Worm (Caenorhabditis elegans) whole organism, L2 larva: ENCODE measurements around the gene ZK154.5.

Source experiments
- C34F6.9 ChIP-seq: fragments of 150-350 bp; optimal IDR thresholded peaks from 2 replicates; lab custom pipeline; 2014; ENCODE audit warnings: missing biosample characterization, missing genetic modification characterization
- F13H6.1 ChIP-seq: sonication (generic microtip); optimal IDR thresholded peaks from 2 replicates; lab custom pipeline; 2016; ENCODE audit warnings: missing genetic modification characterization, missing compliant biosample characterization
- R02D3.7 ChIP-seq: fragments of 150-350 bp; optimal IDR thresholded peaks from 2 replicates; lab custom pipeline; 2014; ENCODE audit warnings: missing biosample characterization, missing genetic modification characterization
- Y55F3AM.14 ChIP-seq: fragments of 200-800 bp; sonication (Bioruptor generic); optimal IDR thresholded peaks from 2 replicates; lab custom pipeline; 2018; ENCODE audit warnings: mild to moderate bottlenecking, missing genetic modification characterization, missing compliant biosample characterization
- ZK546.5 ChIP-seq: sonication (generic microtip); optimal IDR thresholded peaks from 2 replicates; lab custom pipeline; 2017; ENCODE audit warnings: missing biosample characterization, missing genetic modification characterization
- alr-1 ChIP-seq: fragments of 150-350 bp; optimal IDR thresholded peaks from 2 replicates; lab custom pipeline; 2014; ENCODE audit warnings: missing biosample characterization, missing genetic modification characterization
- aly-2 ChIP-seq: fragments of 150-350 bp; optimal IDR thresholded peaks from 2 replicates; lab custom pipeline; 2014; ENCODE audit warnings: missing biosample characterization, missing genetic modification characterization
- ama-1 ChIP-seq: fragments of 150-350 bp; optimal IDR thresholded peaks from 2 replicates; lab custom pipeline; 2018; ENCODE audit warnings: inconsistent platforms
- blmp-1 ChIP-seq: sonication (generic microtip); optimal IDR thresholded peaks from 2 replicates; lab custom pipeline; 2017; ENCODE audit warnings: missing genetic modification characterization, mild to moderate bottlenecking, missing compliant biosample characterization, antibody characterized with exemption, moderate library complexity; ENCODE audit not compliant: insufficient read depth
- ceh-16 ChIP-seq: fragments of 150-350 bp; optimal IDR thresholded peaks from 2 replicates; lab custom pipeline; 2014; ENCODE audit warnings: missing biosample characterization, missing genetic modification characterization
- ceh-82 ChIP-seq: fragments of 150-350 bp; optimal IDR thresholded peaks from 2 replicates; lab custom pipeline; 2014; ENCODE audit warnings: missing biosample characterization, missing genetic modification characterization
- crh-2 ChIP-seq: sonication (generic microtip); optimal IDR thresholded peaks from 2 replicates; lab custom pipeline; 2017; ENCODE audit warnings: missing biosample characterization, missing genetic modification characterization
- dmd-4 ChIP-seq: sonication (generic microtip); optimal IDR thresholded peaks from 2 replicates; lab custom pipeline; 2017; ENCODE audit warnings: missing biosample characterization, missing genetic modification characterization
- egl-27 ChIP-seq: sonication (generic microtip); optimal IDR thresholded peaks from 3 replicates; lab custom pipeline; 2017; ENCODE audit warnings: missing biosample characterization, missing genetic modification reagents, missing genetic modification characterization
- elt-1 ChIP-seq: fragments of 150-350 bp; optimal IDR thresholded peaks from 2 replicates; lab custom pipeline; 2014; ENCODE audit warnings: missing biosample characterization, missing genetic modification characterization
- elt-3 ChIP-seq: sonication (generic microtip); optimal IDR thresholded peaks from 2 replicates; lab custom pipeline; 2017; ENCODE audit warnings: missing biosample characterization, missing genetic modification characterization
- fos-1 ChIP-seq: fragments of 150-350 bp; optimal IDR thresholded peaks from 2 replicates; lab custom pipeline; 2014; ENCODE audit warnings: missing biosample characterization, missing genetic modification characterization
- gmeb-1 ChIP-seq: fragments of 150-350 bp; optimal IDR thresholded peaks from 2 replicates; lab custom pipeline; 2014; ENCODE audit warnings: missing biosample characterization, missing genetic modification characterization
- lin-11 ChIP-seq: fragments of 150-350 bp; sonication (generic microtip); optimal IDR thresholded peaks from 2 replicates; lab custom pipeline; 2014; ENCODE audit warnings: missing biosample characterization, missing genetic modification characterization, inconsistent platforms, mixed read lengths
- lin-13 ChIP-seq: fragments of 150-350 bp; optimal IDR thresholded peaks from 2 replicates; lab custom pipeline; 2014; ENCODE audit warnings: missing biosample characterization, missing genetic modification reagents, missing genetic modification characterization
- lsy-2 ChIP-seq, 2 experiments: fragments of 150-350 bp in 1 of 2; sonication (generic microtip) in 1 of 2; optimal IDR thresholded peaks; 2 replicates each; lab custom pipeline; 2014 to 2017; ENCODE audit warnings: missing biosample characterization in 2 of 2, missing genetic modification characterization in 2 of 2
- mab-5 ChIP-seq: fragments of 150-350 bp; optimal IDR thresholded peaks from 2 replicates; lab custom pipeline; 2014; ENCODE audit warnings: missing biosample characterization, missing genetic modification characterization
- mbf-1 ChIP-seq: sonication (generic microtip); optimal IDR thresholded peaks from 2 replicates; lab custom pipeline; 2017; ENCODE audit warnings: missing biosample characterization, missing genetic modification characterization
- mdl-1 ChIP-seq, 2 experiments: fragments of 150-350 bp in 1 of 2; sonication (generic microtip) in 1 of 2; optimal IDR thresholded peaks; 2 replicates each; lab custom pipeline; 2017; ENCODE audit warnings: missing biosample characterization in 2 of 2, missing genetic modification characterization in 2 of 2
- nhr-10 ChIP-seq: sonication (generic microtip); optimal IDR thresholded peaks from 2 replicates; lab custom pipeline; 2017; ENCODE audit warnings: missing biosample characterization, missing genetic modification characterization
- nhr-11 ChIP-seq: fragments of 150-350 bp; optimal IDR thresholded peaks from 2 replicates; lab custom pipeline; 2014; ENCODE audit warnings: missing biosample characterization, missing genetic modification characterization
- nhr-12 ChIP-seq: fragments of 150-350 bp; optimal IDR thresholded peaks from 2 replicates; lab custom pipeline; 2014; ENCODE audit warnings: missing biosample characterization, missing genetic modification characterization
- nhr-129 ChIP-seq: fragments of 150-350 bp; optimal IDR thresholded peaks from 2 replicates; lab custom pipeline; 2014; ENCODE audit warnings: missing biosample characterization, missing genetic modification characterization
- nhr-21 ChIP-seq: fragments of 150-350 bp; optimal IDR thresholded peaks from 2 replicates; lab custom pipeline; 2014; ENCODE audit warnings: missing biosample characterization, missing genetic modification characterization
- nhr-237 ChIP-seq: fragments of 150-350 bp; optimal IDR thresholded peaks from 2 replicates; lab custom pipeline; 2014; ENCODE audit warnings: missing biosample characterization, missing genetic modification characterization
- nhr-25 ChIP-seq: fragments of 150-350 bp; sonication (generic microtip); optimal IDR thresholded peaks from 3 replicates; lab custom pipeline; 2014; ENCODE audit warnings: missing biosample characterization, missing genetic modification characterization
- nhr-6 ChIP-seq: fragments of 150-350 bp; optimal IDR thresholded peaks from 2 replicates; lab custom pipeline; 2014; ENCODE audit warnings: missing biosample characterization, missing genetic modification characterization
- nhr-77 ChIP-seq: fragments of 150-350 bp; optimal IDR thresholded peaks from 2 replicates; lab custom pipeline; 2014; ENCODE audit warnings: missing biosample characterization, missing genetic modification characterization
- peb-1 ChIP-seq: fragments of 150-350 bp; optimal IDR thresholded peaks from 2 replicates; lab custom pipeline; 2014; ENCODE audit warnings: missing biosample characterization, missing genetic modification characterization
- sem-4 ChIP-seq: fragments of 150-350 bp; optimal IDR thresholded peaks from 2 replicates; lab custom pipeline; 2014; ENCODE audit warnings: missing biosample characterization, missing genetic modification reagents, missing genetic modification characterization
- skn-1 ChIP-seq: sonication (generic microtip); optimal IDR thresholded peaks from 2 replicates; lab custom pipeline; 2017; ENCODE audit warnings: missing biosample characterization, missing genetic modification characterization
- sma-3 ChIP-seq: sonication (generic microtip); optimal IDR thresholded peaks from 2 replicates; lab custom pipeline; 2016; ENCODE audit warnings: missing genetic modification reagents, missing genetic modification characterization, missing compliant biosample characterization
- sma-9 ChIP-seq, 2 experiments: fragments of 150-350 bp in 1 of 2; sonication (generic microtip) in 1 of 2; optimal IDR thresholded peaks; 2 replicates each; lab custom pipeline; 2014 to 2016; ENCODE audit warnings: missing genetic modification characterization in 2 of 2, mild to moderate bottlenecking in 1 of 2, missing biosample characterization in 1 of 2, missing compliant biosample characterization in 1 of 2, missing genetic modification reagents in 1 of 2, moderate library complexity in 1 of 2
- snpc-4 ChIP-seq: fragments of 150-350 bp; optimal IDR thresholded peaks from 2 replicates; lab custom pipeline; 2014; ENCODE audit warnings: missing biosample characterization, missing genetic modification characterization
- unc-39 ChIP-seq: fragments of 150-350 bp; optimal IDR thresholded peaks from 2 replicates; lab custom pipeline; 2014; ENCODE audit warnings: missing biosample characterization, missing genetic modification characterization
- unc-55 ChIP-seq: fragments of 150-350 bp; sonication (generic microtip); optimal IDR thresholded peaks from 3 replicates; lab custom pipeline; 2014; ENCODE audit warnings: missing biosample characterization, missing genetic modification reagents, missing genetic modification characterization
- unc-62 ChIP-seq: fragments of 150-350 bp; optimal IDR thresholded peaks from 2 replicates; lab custom pipeline; 2014; ENCODE audit warnings: missing biosample characterization, missing genetic modification reagents, missing genetic modification characterization
- zag-1 ChIP-seq: fragments of 150-350 bp; optimal IDR thresholded peaks from 2 replicates; lab custom pipeline; 2014; ENCODE audit warnings: missing biosample characterization, missing genetic modification characterization
- ztf-1 ChIP-seq: fragments of 200-800 bp; sonication (Bioruptor generic); conservative IDR thresholded peaks from 2 replicates; pipeline ENCODE4 v1.3.6; 2022; ENCODE audit warnings: missing genetic modification characterization, missing compliant biosample characterization
- ztf-11 ChIP-seq: sonication (generic microtip); optimal IDR thresholded peaks from 2 replicates; lab custom pipeline; 2017; ENCODE audit warnings: missing biosample characterization, missing genetic modification characterization
- ztf-4 ChIP-seq: fragments of 150-350 bp; optimal IDR thresholded peaks from 2 replicates; lab custom pipeline; 2014; ENCODE audit warnings: missing biosample characterization, missing genetic modification characterization

ZK154.5 gene

ce11 chrX:7823108-7823704 is 35.5 kb upstream of the ZK154.5 start, which contains the start of gene eef-1A.2:
Gene eef-1A.2 (plus strand): TSS chrX:7823654.
- TF ChIP-seq F13H6.1 (peak; percentile 95), ztf-4 (tag; lab: Kevin White, UChicago) (peak; percentile 87), egl-27 (peak; percentile 96), skn-1 (tag; lab: Kevin White, UChicago) (no peak), nhr-21 (tag; lab: Kevin White, UChicago) (peak; percentile 96), ceh-82 (tag; lab: Kevin White, UChicago) (peak; percentile 88), lsy-2 (tag; optimal IDR thresholded peaks at IDR 0.05; lab: Kevin White, UChicago) (peak; percentile 83 to 92), nhr-11 (tag; lab: Kevin White, UChicago) (no peak), dmd-4 (tag; lab: Kevin White, UChicago) (no peak), sem-4 (tag; lab: Kevin White, UChicago) (peak; percentile 90), ztf-11 (tag; lab: Kevin White, UChicago) (no peak), gmeb-1 (tag; lab: Kevin White, UChicago) (peak; percentile 78), lin-13 (peak; percentile 94), nhr-237 (tag; lab: Kevin White, UChicago) (no peak), crh-2 (tag; lab: Kevin White, UChicago) (peak; percentile 97), lin-11 (tag; lab: Kevin White, UChicago) (peak; percentile 99), ZK546.5 (tag; lab: Kevin White, UChicago) (peak; percentile 44), peb-1 (tag; lab: Kevin White, UChicago) (no peak), ztf-1 (no peak), ceh-16 (tag; lab: Kevin White, UChicago) (peak; percentile 85), C34F6.9 (tag; lab: Kevin White, UChicago) (peak; percentile 100), blmp-1 (tag; lab: Kevin White, UChicago) (peak; percentile 76), nhr-6 (peak; percentile 87), elt-1 (no peak), nhr-12 (tag; lab: Kevin White, UChicago) (no peak), nhr-25 (tag; lab: Kevin White, UChicago) (peak; percentile 91), mdl-1 (tag; optimal IDR thresholded peaks at IDR 0.05; lab: Kevin White, UChicago) (peak; percentile 87 to 98), unc-62 (GFP tag; lab: Kevin White, UChicago) (peak; percentile 23), nhr-10 (tag; lab: Kevin White, UChicago) (peak; percentile 66), nhr-129 (tag; lab: Kevin White, UChicago) (peak; percentile 100), unc-55 (peak; percentile 93), alr-1 (peak; percentile 89), elt-3 (tag; lab: Kevin White, UChicago) (no peak), R02D3.7 (no peak), Y55F3AM.14 (peak; percentile 90), fos-1 (tag; lab: Kevin White, UChicago) (peak; percentile 81), nhr-77 (tag; lab: Kevin White, UChicago) (peak; percentile 34), zag-1 (peak; percentile 96), aly-2 (tag; lab: Kevin White, UChicago) (no peak), mab-5 (tag; lab: Kevin White, UChicago) (peak; percentile 60), ama-1 (lab: Kevin White, UChicago) (peak; percentile 85), sma-3 (GFP tag; lab: Kevin White, UChicago) (peak; percentile 96), snpc-4 (tag; lab: Kevin White, UChicago) (peak; percentile 67), mbf-1 (tag; lab: Kevin White, UChicago) (no peak), sma-9 (GFP tag; optimal IDR thresholded peaks at IDR 0.05; lab: Kevin White, UChicago) (peak; percentile 95), sma-9 (tag; optimal IDR thresholded peaks at IDR 0.05; lab: Kevin White, UChicago) (no peak), unc-39 (no peak)
